Worm (Caenorhabditis elegans): ENCODE results near the gene col-103.
"Not testable (repeated sequence)": the region's sequence is repeated elsewhere in the genome, so short reads cannot be mapped to it uniquely, and the experiment has no call there.

The col-103 gene

DNA sequence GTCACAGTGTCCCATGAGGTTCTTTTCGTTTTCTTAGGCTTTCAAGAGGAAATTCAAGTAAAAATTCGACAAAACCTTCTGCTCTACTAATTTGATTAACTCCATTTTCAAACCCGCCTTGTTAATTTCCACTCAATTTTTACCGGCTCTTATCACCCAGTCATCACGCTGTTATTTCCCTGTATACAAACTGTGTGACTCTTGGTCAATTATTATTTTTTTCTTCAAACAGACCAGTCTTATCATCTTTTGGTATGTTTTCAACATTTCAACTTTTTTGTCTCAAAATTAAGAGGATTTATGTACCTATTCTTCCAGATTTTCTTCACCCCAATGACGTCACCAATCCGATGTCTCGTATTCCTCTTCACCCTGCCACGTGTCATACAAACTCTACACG lies 15.0 kb upstream of the col-103 start, which contains the start of gene ugt-52:
Gene ugt-52 (plus strand): TSS at position 301 of the 400 bp plus-strand sequence.
- TF ChIP-seq ceh-83 (GFP tag; optimal IDR thresholded peaks at IDR 0.05) (no peak), M03D4.4 (tag; optimal IDR thresholded peaks at IDR 0.05) (no peak), mep-1 (tag; optimal IDR thresholded peaks at IDR 0.05) (no peak), ces-1 (GFP tag; optimal IDR thresholded peaks at IDR 0.05) (no peak), sem-2 (GFP tag; optimal IDR thresholded peaks at IDR 0.05) (no peak), ceh-39 (tag; optimal IDR thresholded peaks at IDR 0.05) (no peak), nhr-76 (tag; optimal IDR thresholded peaks at IDR 0.05) (no peak), cnd-1 (tag; optimal IDR thresholded peaks at IDR 0.05) (no peak), pha-4 (tag; optimal IDR thresholded peaks at IDR 0.05) (no peak), mls-2 (tag; optimal IDR thresholded peaks at IDR 0.05) (no peak), lin-32 (GFP tag; optimal IDR thresholded peaks at IDR 0.05) (no peak), ham-2 (GFP tag; optimal IDR thresholded peaks at IDR 0.05) (no peak), ceh-43 (GFP tag; optimal IDR thresholded peaks at IDR 0.05) (no peak), mab-5 (tag; optimal IDR thresholded peaks at IDR 0.05) (no peak), nhr-28 (tag; optimal IDR thresholded peaks at IDR 0.05) (no peak)

- TF ChIP-seq sptf-1 (tag; optimal IDR thresholded peaks at IDR 0.05) (no peak), nhr-237 (tag; optimal IDR thresholded peaks at IDR 0.05) (no peak), flh-1 (GFP tag; optimal IDR thresholded peaks at IDR 0.05) (no peak), ceh-83 (GFP tag; optimal IDR thresholded peaks at IDR 0.05) (no peak), nhr-12 (tag; optimal IDR thresholded peaks at IDR 0.05) (no peak), ztf-11 (tag; optimal IDR thresholded peaks at IDR 0.05) (no peak), mab-5 (tag; optimal IDR thresholded peaks at IDR 0.05) (no peak), lsy-2 (tag; optimal IDR thresholded peaks at IDR 0.05) (no peak), cnd-1 (tag; optimal IDR thresholded peaks at IDR 0.05) (no peak), pha-4 (tag; optimal IDR thresholded peaks at IDR 0.05) (no peak), nhr-2 (tag; optimal IDR thresholded peaks at IDR 0.05) (no peak), M03D4.4 (tag; optimal IDR thresholded peaks at IDR 0.05) (no peak), ham-2 (GFP tag; optimal IDR thresholded peaks at IDR 0.05) (no peak), sem-2 (GFP tag; optimal IDR thresholded peaks at IDR 0.05) (no peak), elt-1 (tag; optimal IDR thresholded peaks at IDR 0.05; ENCODE audit: borderline replicate concordance, insufficient read depth) (no peak), snpc-4 (tag; optimal IDR thresholded peaks at IDR 0.05) (no peak), lin-32 (GFP tag; optimal IDR thresholded peaks at IDR 0.05) (no peak)
These were observed 10.1 kb upstream of the col-103 start for ce11 chrIV:773580-773979.

ce11 chrIV:772931-773330 lies 9.5 kb upstream of the col-103 start, which contains the start of gene mrpl-2:
Gene mrpl-2, plus strand, starts transcription at chrIV:773237.
- TF ChIP-seq mab-5 (tag; optimal IDR thresholded peaks at IDR 0.05) = no peak
- no peak for TF ChIP-seq mep-1 (tag; optimal IDR thresholded peaks at IDR 0.05)
- no peak for TF ChIP-seq ces-1 (GFP tag; optimal IDR thresholded peaks at IDR 0.05)
- TF ChIP-seq lin-32 (GFP tag; optimal IDR thresholded peaks at IDR 0.05) = no peak
- TF ChIP-seq lsy-2 (tag; optimal IDR thresholded peaks at IDR 0.05) = no peak
- peak; percentile 3 for TF ChIP-seq sptf-1 (tag; optimal IDR thresholded peaks at IDR 0.05)
- no peak for TF ChIP-seq nhr-2 (tag; optimal IDR thresholded peaks at IDR 0.05)

DNA sequence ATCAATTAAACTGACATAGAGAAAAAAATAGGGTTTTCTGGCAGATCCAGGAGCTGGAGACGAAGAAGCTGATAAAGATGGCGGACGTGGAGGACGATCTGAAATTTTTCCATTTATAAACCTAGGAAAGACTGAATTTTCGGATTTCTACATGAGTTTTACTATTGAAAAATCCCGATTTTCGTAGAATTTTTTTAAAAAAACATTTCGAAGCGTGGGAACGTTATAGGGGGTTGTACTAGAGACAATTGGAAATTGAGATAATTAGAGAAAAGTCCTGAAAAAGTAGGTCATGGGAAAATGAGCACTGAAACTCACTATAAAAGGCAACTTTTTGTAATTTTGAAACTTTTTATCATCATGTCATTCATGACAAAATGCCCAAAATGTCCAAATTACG lies 7.6 kb upstream of the col-103 start, which contains the start of gene F56B3.9:
Gene F56B3.9 (plus strand): TSS at position 301 of the 400 bp plus-strand sequence.
- not testable (repeated sequence) for TF ChIP-seq unc-39 (tag; optimal IDR thresholded peaks at IDR 0.05); ham-2 (GFP tag; optimal IDR thresholded peaks at IDR 0.05); ces-1 (GFP tag; optimal IDR thresholded peaks at IDR 0.05)

DNA sequence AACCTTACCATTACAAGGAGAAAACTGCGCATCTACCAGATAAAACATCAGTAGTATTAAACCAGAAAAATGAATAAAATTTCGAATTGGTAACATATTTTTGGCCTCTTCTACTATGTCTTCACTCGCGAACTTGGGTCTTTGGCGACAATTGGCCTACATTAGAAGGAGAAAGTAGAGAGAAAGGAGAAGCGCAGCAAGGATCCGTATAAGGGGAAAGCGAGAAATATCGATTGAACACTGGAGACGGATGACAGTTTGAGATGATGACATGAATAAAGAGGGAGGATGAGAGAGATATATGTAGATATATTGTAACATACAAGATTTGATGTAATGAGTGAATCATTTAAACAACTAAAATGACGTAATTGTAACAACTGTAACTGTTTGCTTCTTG lies 4.8 kb upstream of the col-103 start, which contains the start of gene F56B3.2:
Gene F56B3.2 (minus strand): TSS at position 273 of the 400 bp plus-strand sequence.
- TF ChIP-seq snpc-4 (tag; optimal IDR thresholded peaks at IDR 0.05) (no peak), blmp-1 (tag; optimal IDR thresholded peaks at IDR 0.05) (peak; percentile 93), sem-2 (GFP tag; optimal IDR thresholded peaks at IDR 0.05) (no peak), nhr-2 (tag; optimal IDR thresholded peaks at IDR 0.05) (no peak), mls-2 (tag; optimal IDR thresholded peaks at IDR 0.05) (no peak), ham-2 (GFP tag; optimal IDR thresholded peaks at IDR 0.05) (peak; percentile 31), nhr-12 (tag; optimal IDR thresholded peaks at IDR 0.05) (no peak), drap-1 (GFP tag; optimal IDR thresholded peaks at IDR 0.05) (no peak), mep-1 (tag; optimal IDR thresholded peaks at IDR 0.05) (no peak), elt-3 (tag; optimal IDR thresholded peaks at IDR 0.05) (no peak), hlh-1 (tag; optimal IDR thresholded peaks at IDR 0.05) (no peak), zip-8 (tag; optimal IDR thresholded peaks at IDR 0.05) (no peak), nhr-76 (tag; optimal IDR thresholded peaks at IDR 0.05) (no peak)

Data from whole organism, mixed stage, embryonic.